Worm (Caenorhabditis elegans) whole organism, late embryonic: ENCODE measurements around the gene drd-1.
"Not testable (repeated sequence)": the region's sequence is repeated elsewhere in the genome, so short reads cannot be mapped to it uniquely, and the experiment has no call there.

ENCODE experiments used
- C08G9.2 ChIP-seq: sonication (generic microtip); optimal IDR thresholded peaks from 2 replicates; lab custom pipeline; 2016; ENCODE audit warnings: mild to moderate bottlenecking, missing genetic modification characterization, moderate library complexity, missing compliant biosample characterization
- F13H6.1 ChIP-seq: sonication (generic microtip); optimal IDR thresholded peaks from 2 replicates; lab custom pipeline; 2016; ENCODE audit warnings: missing genetic modification characterization, missing compliant biosample characterization
- ahr-1 ChIP-seq: sonication (generic microtip); optimal IDR thresholded peaks from 2 replicates; lab custom pipeline; 2016; ENCODE audit warnings: missing genetic modification characterization, missing compliant biosample characterization
- ceh-18 ChIP-seq: sonication (generic microtip); optimal IDR thresholded peaks from 2 replicates; lab custom pipeline; 2016; ENCODE audit warnings: missing genetic modification characterization, missing compliant biosample characterization
- ceh-19 ChIP-seq: fragments of 200-800 bp; sonication (Bioruptor generic); optimal IDR thresholded peaks from 2 replicates; lab custom pipeline; 2018; ENCODE audit warnings: mild to moderate bottlenecking, missing genetic modification characterization, missing compliant biosample characterization
- ceh-2 ChIP-seq: sonication (generic microtip); optimal IDR thresholded peaks from 2 replicates; lab custom pipeline; 2016; ENCODE audit warnings: missing genotype, missing genetic modification characterization, missing compliant biosample characterization
- ceh-22 ChIP-seq: sonication (generic microtip); optimal IDR thresholded peaks from 2 replicates; lab custom pipeline; 2017; ENCODE audit warnings: missing biosample characterization, missing genetic modification characterization
- ceh-34 ChIP-seq: sonication (generic microtip); optimal IDR thresholded peaks from 2 replicates; lab custom pipeline; 2016; ENCODE audit warnings: mild to moderate bottlenecking, missing genetic modification characterization, missing compliant biosample characterization
- ceh-6 ChIP-seq: fragments of 200-800 bp; sonication (Bioruptor generic); optimal IDR thresholded peaks from 2 replicates; lab custom pipeline; 2018; ENCODE audit warnings: mild to moderate bottlenecking, missing genetic modification characterization, missing compliant biosample characterization
- ceh-9 ChIP-seq: sonication (generic microtip); optimal IDR thresholded peaks from 2 replicates; lab custom pipeline; 2016; ENCODE audit warnings: mild to moderate bottlenecking, missing genetic modification characterization, inconsistent platforms, missing compliant biosample characterization
- che-1 ChIP-seq: sonication (generic microtip); optimal IDR thresholded peaks from 2 replicates; lab custom pipeline; 2016; ENCODE audit warnings: mild to moderate bottlenecking, missing genetic modification characterization, missing compliant biosample characterization
- dmd-4 ChIP-seq: sonication (generic microtip); optimal IDR thresholded peaks from 2 replicates; lab custom pipeline; 2016; ENCODE audit warnings: borderline replicate concordance, missing genetic modification characterization, missing compliant biosample characterization
- elt-2 ChIP-seq: sonication (generic microtip); optimal IDR thresholded peaks from 2 replicates; lab custom pipeline; 2016; ENCODE audit warnings: missing genetic modification reagents, missing genetic modification characterization, missing compliant biosample characterization
- elt-4 ChIP-seq: sonication (generic microtip); optimal IDR thresholded peaks from 2 replicates; lab custom pipeline; 2016; ENCODE audit warnings: missing genetic modification characterization, missing compliant biosample characterization
- ets-4 ChIP-seq: sonication (generic microtip); optimal IDR thresholded peaks from 2 replicates; lab custom pipeline; 2016; ENCODE audit warnings: missing genetic modification characterization, missing compliant biosample characterization
- eyg-1 ChIP-seq: sonication (generic microtip); optimal IDR thresholded peaks from 2 replicates; lab custom pipeline; 2016; ENCODE audit warnings: missing genotype, missing genetic modification characterization, missing compliant biosample characterization
- fkh-10 ChIP-seq: fragments of 150-350 bp; optimal IDR thresholded peaks from 2 replicates; lab custom pipeline; 2014; ENCODE audit warnings: missing biosample characterization, missing genetic modification reagents, missing genetic modification characterization
- hlh-6 ChIP-seq: sonication (generic microtip); optimal IDR thresholded peaks from 2 replicates; lab custom pipeline; 2016; ENCODE audit warnings: missing genotype, missing genetic modification characterization, missing compliant biosample characterization
- hlh-8 ChIP-seq: sonication (generic microtip); optimal IDR thresholded peaks from 2 replicates; lab custom pipeline; 2016; ENCODE audit warnings: missing genotype, missing genetic modification characterization, missing compliant biosample characterization
- lin-11 ChIP-seq: fragments of 200-800 bp; sonication (Bioruptor generic); optimal IDR thresholded peaks from 2 replicates; lab custom pipeline; 2018; ENCODE audit warnings: mild to moderate bottlenecking, missing genetic modification characterization, missing compliant biosample characterization
- odd-2 ChIP-seq: sonication (generic microtip); optimal IDR thresholded peaks from 2 replicates; lab custom pipeline; 2017; ENCODE audit warnings: antibody characterized with exemption, mild to moderate bottlenecking, missing genetic modification characterization, missing compliant biosample characterization
- pag-3 ChIP-seq: sonication (generic microtip); optimal IDR thresholded peaks from 2 replicates; lab custom pipeline; 2016; ENCODE audit warnings: missing compliant biosample characterization, missing genetic modification characterization, borderline replicate concordance
- pat-9 ChIP-seq: fragments of 200-800 bp; sonication (Bioruptor generic); optimal IDR thresholded peaks from 2 replicates; lab custom pipeline; 2018; ENCODE audit warnings: mild to moderate bottlenecking, missing genetic modification characterization, moderate library complexity, missing compliant biosample characterization
- pha-4 ChIP-seq: fragments of 150-350 bp; optimal IDR thresholded peaks from 2 replicates; lab custom pipeline; 2018; ENCODE audit warnings: missing biosample characterization, missing genetic modification reagents, missing genetic modification characterization
- sox-2 ChIP-seq: fragments of 200-800 bp; sonication (Bioruptor generic); IDR thresholded peaks from 2 replicates; pipeline ENCODE4 v1.3.6; 2022; ENCODE audit warnings: missing genetic modification reagents, missing genetic modification characterization, missing compliant biosample characterization
- syd-9 ChIP-seq: sonication (generic microtip); optimal IDR thresholded peaks from 2 replicates; lab custom pipeline; 2016; ENCODE audit warnings: mild to moderate bottlenecking, missing genetic modification characterization, moderate library complexity, missing compliant biosample characterization
- tbx-2 ChIP-seq: sonication (generic microtip); optimal IDR thresholded peaks from 2 replicates; lab custom pipeline; 2016; ENCODE audit warnings: missing genetic modification characterization, missing compliant biosample characterization
- ttx-3 ChIP-seq: sonication (generic microtip); optimal IDR thresholded peaks from 2 replicates; lab custom pipeline; 2016; ENCODE audit warnings: missing genetic modification reagents, missing genetic modification characterization, missing compliant biosample characterization
- unc-55 ChIP-seq: sonication (generic microtip); optimal IDR thresholded peaks from 2 replicates; lab custom pipeline; 2017; ENCODE audit warnings: missing biosample characterization, missing genetic modification reagents, missing genetic modification characterization
- unc-86 ChIP-seq: sonication (generic microtip); optimal IDR thresholded peaks from 2 replicates; lab custom pipeline; 2016; ENCODE audit warnings: missing genetic modification characterization, missing compliant biosample characterization
- zip-5 ChIP-seq: sonication (generic microtip); optimal IDR thresholded peaks from 2 replicates; lab custom pipeline; 2016; ENCODE audit warnings: missing genetic modification characterization, missing compliant biosample characterization

drd-1 gene

ce11 chrII:8415035-8415434, 27.2 kb downstream of the drd-1 start:
- TF ChIP-seq ceh-18 (tag; lab: Kevin White, UChicago) (no peak), unc-55 (GFP tag; lab: Kevin White, UChicago) (peak; percentile 1), tbx-2 (tag; lab: Kevin White, UChicago) (peak; percentile 60)

DNA sequence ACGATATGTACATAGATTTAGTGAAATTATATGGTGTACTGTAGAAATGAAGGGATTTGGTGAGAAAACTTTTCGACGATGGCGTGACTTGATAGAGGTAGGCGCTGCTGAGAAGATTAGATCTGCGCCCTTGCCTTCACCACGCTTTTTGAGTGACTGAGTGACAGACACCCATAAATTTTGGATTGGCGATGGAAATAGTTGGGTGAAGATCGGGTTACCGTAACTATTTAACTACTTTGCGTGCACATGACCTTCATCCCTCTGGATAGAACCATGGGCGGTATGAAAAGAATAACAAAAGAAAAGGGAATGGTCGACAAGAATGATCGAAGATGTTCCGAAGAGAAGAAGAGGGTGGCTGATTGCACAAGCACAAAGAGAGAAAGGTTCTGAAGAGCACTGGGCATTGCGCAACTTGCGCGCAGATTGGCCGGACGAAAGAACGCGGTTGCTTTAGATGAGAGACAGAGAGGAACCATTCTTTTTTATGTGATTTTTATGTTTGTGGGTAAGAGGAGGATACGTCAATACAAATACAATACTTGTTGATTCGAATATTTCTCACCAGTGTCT, 27.7 kb downstream of the drd-1 start:
- TF ChIP-seq pha-4 (tag; lab: Kevin White, UChicago) (no peak), F13H6.1 (tag; lab: Kevin White, UChicago) (no peak), ceh-9 (tag; lab: Kevin White, UChicago) (no peak), syd-9 (tag; lab: Kevin White, UChicago) (no peak), ceh-18 (tag; lab: Kevin White, UChicago) (no peak), ceh-2 (tag; lab: Kevin White, UChicago) (no peak), ets-4 (tag; lab: Kevin White, UChicago) (no peak), sox-2 (peak; percentile 22; the same call in 1 of the 2 replicates), ttx-3 (tag; lab: Kevin White, UChicago) (no peak), elt-4 (tag; lab: Kevin White, UChicago) (no peak), che-1 (tag; lab: Kevin White, UChicago) (no peak), elt-2 (tag; lab: Kevin White, UChicago) (peak; percentile 1), unc-86 (tag; lab: Kevin White, UChicago) (no peak)

ce11 chrII:8417059-8417668, 29.3 kb downstream of the drd-1 start, which contains the start of gene fdgt-2:
TSS of gene fdgt-2 (plus strand) at chrII:8417618.
- peak; percentile 60 for TF ChIP-seq unc-55 (GFP tag; lab: Kevin White, UChicago)
- TF ChIP-seq hlh-8 (tag; lab: Kevin White, UChicago), result no peak

DNA sequence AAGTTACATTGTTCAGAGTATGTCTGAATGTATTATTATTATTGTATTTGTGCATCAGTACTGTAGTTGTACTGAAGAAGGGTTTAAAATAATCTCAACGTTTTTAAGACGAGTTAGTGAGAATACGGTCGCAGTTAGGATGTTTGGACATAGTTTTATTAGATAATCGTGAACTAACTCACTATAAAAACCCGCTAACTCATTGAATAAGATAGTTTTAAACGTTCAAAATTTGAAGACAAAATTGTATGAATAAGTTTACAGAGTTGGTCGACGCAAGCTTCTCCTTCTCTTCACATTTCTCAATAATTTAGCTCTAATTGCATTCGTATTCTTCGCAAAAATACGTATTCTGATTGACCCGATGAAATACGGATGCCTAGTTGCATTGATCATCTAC, 31.2 kb downstream of the drd-1 start:
- TF ChIP-seq ahr-1 (tag; lab: Kevin White, UChicago), result no peak
- TF ChIP-seq ceh-2 (tag; lab: Kevin White, UChicago), result no peak
- no peak for TF ChIP-seq ceh-34 (tag; lab: Kevin White, UChicago)
- TF ChIP-seq eyg-1 (tag; lab: Kevin White, UChicago), result no peak
- no peak for TF ChIP-seq zip-5 (tag; lab: Kevin White, UChicago)
- TF ChIP-seq ceh-6 (GFP tag; lab: Kevin White, UChicago), result no peak
- no peak for TF ChIP-seq odd-2 (tag; lab: Kevin White, UChicago)
- no peak for TF ChIP-seq ceh-19 (GFP tag; lab: Kevin White, UChicago)
- no peak for TF ChIP-seq dmd-4
- no peak for TF ChIP-seq hlh-6 (tag; lab: Kevin White, UChicago)
- TF ChIP-seq elt-2 (tag; lab: Kevin White, UChicago), result no peak
- no peak for TF ChIP-seq lin-11
- TF ChIP-seq fkh-10 (GFP tag; lab: Kevin White, UChicago), result no peak
- TF ChIP-seq pat-9 (tag; lab: Kevin White, UChicago), result no peak
- TF ChIP-seq pag-3 (tag; lab: Kevin White, UChicago), result no peak
- TF ChIP-seq C08G9.2, result no peak
- TF ChIP-seq, all 69 proteins: peak for 0

DNA sequence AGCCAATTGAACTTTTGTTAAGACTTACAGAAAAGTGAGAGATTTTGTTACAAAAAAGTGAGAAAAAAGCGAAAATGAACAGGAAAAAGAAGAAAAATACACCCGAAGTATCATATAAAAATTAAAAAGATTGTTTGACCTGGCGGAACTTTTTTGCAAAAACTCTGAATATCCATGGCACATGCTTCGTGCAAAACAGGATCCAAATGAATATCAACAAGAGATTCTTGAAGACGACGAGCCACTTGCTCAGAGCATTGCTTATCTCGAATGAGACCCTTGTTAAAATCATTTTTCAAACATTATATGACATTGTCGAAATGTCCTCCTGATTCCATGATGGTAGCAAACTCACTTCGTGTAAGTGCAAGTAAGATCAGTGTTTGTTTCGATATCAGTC, 31.9 kb downstream of the drd-1 start, which contains the start of gene F14E5.8:
TSS of gene F14E5.8 (plus strand) at position 301 of the 400 bp plus-strand sequence.
- TF ChIP-seq pat-9 (tag; lab: Kevin White, UChicago); ceh-22 (tag; lab: Kevin White, UChicago); lin-11: not testable (repeated sequence)
